Worm (Caenorhabditis elegans) whole organism, L4/young adult: ENCODE measurements around the gene srz-13.

Experiments
- W03F9.2 ChIP-seq: fragments of 150-350 bp; optimal IDR thresholded peaks from 2 replicates; lab custom pipeline; 2014; ENCODE audit warnings: missing biosample characterization, missing genetic modification characterization
- dao-5 ChIP-seq: sonication (generic microtip); optimal IDR thresholded peaks from 2 replicates; lab custom pipeline; 2016; ENCODE audit warnings: missing genotype, missing genetic modification characterization, moderate library complexity, missing compliant biosample characterization
- him-1 ChIP-seq: sonication (generic microtip); optimal IDR thresholded peaks from 2 replicates; lab custom pipeline; 2016; ENCODE audit warnings: missing genotype, missing genetic modification reagents, missing genetic modification characterization, missing compliant biosample characterization

- TF ChIP-seq dao-5, result no peak
- no peak for TF ChIP-seq him-1 (tag; lab: Kevin White, UChicago)
- no peak for TF ChIP-seq W03F9.2
Observed at ce11 chrV:16160087-16160486, 22.1 kb upstream of the srz-13 start.
